Worm (Caenorhabditis elegans) whole organism, midembryonic: ENCODE measurements around the gene ncap-1.

Experiments used
- T22C8.4 ChIP-seq: fragments of 200-800 bp; sonication (Bioruptor generic); IDR thresholded peaks from 2 replicates; pipeline ENCODE4 v1.3.6; 2022; ENCODE audit warnings: missing genetic modification characterization, missing compliant biosample characterization
- cog-1 ChIP-seq: sonication (generic microtip); optimal IDR thresholded peaks from 2 replicates; lab custom pipeline; 2016; ENCODE audit warnings: missing genetic modification characterization, missing compliant biosample characterization
- flt-1 ChIP-seq: fragments of 200-800 bp; sonication (Bioruptor generic); IDR thresholded peaks from 2 replicates; pipeline ENCODE4 v1.3.6; 2022; ENCODE audit warnings: missing genetic modification characterization, missing compliant biosample characterization
- klf-2 ChIP-seq: fragments of 200-800 bp; sonication (Bioruptor generic); conservative IDR thresholded peaks from 2 replicates; pipeline ENCODE4 v1.3.6; 2022; ENCODE audit warnings: missing genetic modification reagents, missing genetic modification characterization, missing compliant biosample characterization
- med-1 ChIP-seq: sonication (generic microtip); optimal IDR thresholded peaks from 2 replicates; lab custom pipeline; 2017; ENCODE audit warnings: missing genetic modification characterization, mild to moderate bottlenecking, missing compliant biosample characterization, antibody characterized with exemption, missing genetic modification reagents; ENCODE audit not compliant: insufficient read depth
- ref-1 ChIP-seq: fragments of 200-800 bp; sonication (Bioruptor generic); conservative IDR thresholded peaks from 2 replicates; pipeline ENCODE4 v1.3.6; 2022; ENCODE audit warnings: missing genetic modification reagents, missing genetic modification characterization, missing compliant biosample characterization
- tab-1 ChIP-seq: fragments of 200-800 bp; sonication (Bioruptor generic); IDR thresholded peaks from 2 replicates; pipeline ENCODE4 v1.3.6; 2022; ENCODE audit warnings: missing genetic modification characterization, missing compliant biosample characterization
- ztf-23 ChIP-seq: fragments of 200-800 bp; sonication (Bioruptor generic); IDR thresholded peaks from 2 replicates; pipeline ENCODE4 v1.3.6; 2022; ENCODE audit warnings: missing genetic modification reagents, missing genetic modification characterization, missing compliant biosample characterization
- ztf-29 ChIP-seq: fragments of 200-800 bp; sonication (Bioruptor generic); IDR thresholded peaks from 2 replicates; pipeline ENCODE4 v1.3.6; 2022; ENCODE audit warnings: missing genetic modification reagents, missing genetic modification characterization, missing compliant biosample characterization

The ncap-1 gene

DNA sequence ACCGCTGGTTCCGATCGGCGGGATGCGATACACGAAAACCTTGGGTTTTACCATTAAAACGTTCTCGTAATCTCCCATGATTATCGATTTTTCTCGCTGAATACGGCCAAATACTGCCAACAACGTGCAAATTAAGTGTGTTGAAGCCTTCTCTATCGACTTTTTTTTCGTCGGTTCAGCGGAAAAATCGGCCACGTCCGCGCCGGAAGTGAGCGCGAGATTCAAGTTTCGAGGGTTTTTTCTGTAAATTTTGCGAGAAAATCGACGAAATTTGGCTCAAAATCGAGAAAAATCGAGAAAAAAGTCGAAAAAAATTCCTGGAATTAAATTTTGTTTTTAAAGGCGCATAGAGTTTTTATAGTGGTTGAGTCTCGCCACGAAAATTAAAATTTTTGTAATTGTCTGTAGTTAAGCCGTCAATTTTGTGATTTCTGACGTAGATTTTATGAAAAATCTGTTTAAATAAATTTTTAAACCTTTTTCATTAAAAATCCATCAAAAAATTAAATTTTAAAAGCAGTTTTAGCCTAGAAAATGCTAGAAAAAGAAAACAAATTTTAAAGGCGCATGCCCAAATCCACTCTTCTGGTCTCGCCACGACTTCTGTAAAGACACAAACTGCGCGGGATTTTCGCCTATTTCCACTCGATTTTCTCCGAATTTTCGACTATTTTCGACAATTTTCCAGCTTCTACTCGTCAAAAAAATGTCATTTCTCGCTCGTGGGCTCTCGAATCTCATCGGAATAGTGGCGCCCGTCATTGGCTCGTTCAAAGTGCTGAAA, at the start of gene ncap-1, which contains the start of gene Y110A2AR.1:
Gene ncap-1 (minus strand): TSS at position 241 of the 784 bp plus-strand sequence.
Gene Y110A2AR.1 (plus strand): TSS at position 637 of the 784 bp plus-strand sequence.
- no peak for TF ChIP-seq ref-1 (GFP tag; lab: Robert Waterston, UW)
- 0 out of 2 replicates have a peak, but pooled peaks have one; percentile 10 for TF ChIP-seq T22C8.4 (GFP tag; lab: Robert Waterston, UW)
- no peak for TF ChIP-seq ztf-29 (GFP tag; lab: Robert Waterston, UW)
- TF ChIP-seq flt-1 (GFP tag; lab: Robert Waterston, UW), result no peak

DNA sequence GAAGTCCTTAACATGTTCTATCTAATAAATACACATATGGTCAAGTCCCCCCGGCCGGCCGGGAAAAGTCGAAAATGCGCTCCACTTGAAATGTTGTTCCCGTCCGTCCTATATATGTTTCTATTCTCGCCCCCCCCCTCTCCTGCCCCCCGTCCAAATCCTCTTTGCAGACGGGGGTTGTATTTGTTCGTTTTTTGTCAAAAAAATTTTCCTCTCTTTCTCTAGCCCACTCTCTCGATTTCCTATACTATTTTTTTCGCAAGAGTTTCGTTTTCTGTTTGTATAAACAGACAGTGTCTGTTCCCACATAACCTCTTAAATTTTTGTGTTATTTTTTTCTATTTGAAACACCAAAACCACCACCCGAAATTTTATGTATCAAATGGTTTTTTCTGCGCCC, 48.0 kb upstream of the ncap-1 start:
- TF ChIP-seq ztf-23 (no peak), cog-1 (tag; lab: Kevin White, UChicago) (no peak), T22C8.4 (GFP tag; lab: Robert Waterston, UW) (no peak), klf-2 (GFP tag; lab: Robert Waterston, UW) (no peak), flt-1 (GFP tag; lab: Robert Waterston, UW) (no peak)

DNA sequence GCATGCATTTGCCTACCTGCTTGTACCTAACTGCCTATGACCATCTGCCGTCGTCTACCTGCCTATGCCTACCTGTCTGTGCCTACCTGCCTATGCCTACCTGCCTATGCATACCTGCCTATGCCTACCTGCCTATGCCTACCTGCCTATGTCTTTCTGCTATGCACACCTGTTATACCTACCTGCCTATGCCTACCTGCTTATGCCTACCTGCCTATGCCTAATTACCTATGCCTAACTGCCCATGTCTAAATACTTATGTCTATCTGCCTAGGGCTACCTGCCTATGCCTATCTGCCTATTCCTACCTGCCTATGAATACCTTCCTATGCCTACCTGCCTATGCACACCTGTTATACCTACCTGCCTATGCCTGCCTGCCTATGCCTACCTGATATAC, 47.2 kb upstream of the ncap-1 start:
- no peak for TF ChIP-seq med-1 (GFP tag; lab: Kevin White, UChicago)
- no peak for TF ChIP-seq cog-1 (tag; lab: Kevin White, UChicago)
- TF ChIP-seq tab-1 (GFP tag; lab: Robert Waterston, UW), result no peak
- TF ChIP-seq klf-2 (GFP tag; lab: Robert Waterston, UW), result no peak
- TF ChIP-seq ztf-23, result peak; percentile 64

DNA sequence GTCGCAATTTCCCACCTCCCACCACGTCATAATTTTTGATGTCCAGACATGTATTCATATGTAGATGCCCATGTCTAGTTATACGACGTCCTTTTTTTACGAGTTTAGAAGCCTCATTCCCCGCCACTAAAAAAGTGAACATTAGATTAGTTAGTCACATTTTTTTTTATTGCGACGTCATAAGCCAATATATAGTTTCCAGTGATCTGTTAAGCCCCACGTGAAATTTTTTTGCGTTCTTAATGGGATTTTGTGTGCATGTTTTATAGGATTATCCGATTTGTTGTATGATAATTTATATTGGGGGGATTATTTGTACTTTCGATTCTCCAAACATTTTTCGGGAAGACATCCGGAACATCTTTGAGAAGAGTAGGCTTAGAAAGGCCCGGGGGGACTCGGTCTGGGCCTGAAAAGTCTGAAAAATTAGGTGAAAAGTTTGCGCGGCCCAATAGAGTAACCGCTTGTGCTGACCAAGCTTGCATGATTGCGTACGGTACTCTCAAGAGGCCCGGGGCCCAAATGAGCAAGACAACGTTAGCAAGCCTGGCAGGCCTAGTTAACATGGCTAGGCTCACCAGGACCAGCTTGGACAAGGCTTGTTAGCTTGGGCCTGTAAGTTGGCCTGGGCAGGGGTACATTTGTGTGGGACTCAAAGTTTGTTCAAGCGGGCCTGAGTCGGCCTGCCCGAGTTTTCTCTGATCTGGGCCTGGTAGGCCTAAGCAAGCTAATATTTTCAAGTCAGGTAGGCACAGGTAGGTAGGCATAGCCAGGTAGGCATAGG, 46.3 kb upstream of the ncap-1 start:
- TF ChIP-seq tab-1 (GFP tag; lab: Robert Waterston, UW) (no peak), flt-1 (GFP tag; lab: Robert Waterston, UW) (no peak), T22C8.4 (GFP tag; lab: Robert Waterston, UW) (no peak), ref-1 (GFP tag; lab: Robert Waterston, UW) (no peak)

DNA sequence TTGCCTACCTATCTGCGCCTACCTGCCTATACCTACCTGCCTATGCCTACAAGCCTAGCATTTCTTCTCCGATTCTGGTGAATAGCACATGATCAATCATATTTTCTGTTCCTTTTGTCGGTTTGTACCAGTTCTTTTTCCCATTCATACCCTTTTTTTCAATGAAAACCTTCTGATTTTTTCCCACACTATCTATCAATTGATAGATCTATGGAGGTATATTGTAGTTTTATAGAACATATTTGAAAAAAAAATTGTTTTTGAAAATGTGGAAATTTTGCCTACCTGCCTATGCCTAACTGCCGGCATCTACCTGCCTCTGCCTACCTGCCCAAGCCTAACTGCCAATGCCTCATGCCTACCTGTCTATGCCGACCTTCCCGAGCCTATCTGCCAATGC, 44.5 kb upstream of the ncap-1 start:
- TF ChIP-seq T22C8.4 (GFP tag; lab: Robert Waterston, UW), result no peak
- no peak for TF ChIP-seq ztf-29 (GFP tag; lab: Robert Waterston, UW)
- no peak for TF ChIP-seq ztf-23
- no peak for TF ChIP-seq ref-1 (GFP tag; lab: Robert Waterston, UW)
- TF ChIP-seq tab-1 (GFP tag; lab: Robert Waterston, UW), result no peak
- TF ChIP-seq med-1 (GFP tag; lab: Kevin White, UChicago), result no peak
- no peak for TF ChIP-seq flt-1 (GFP tag; lab: Robert Waterston, UW)
- TF ChIP-seq cog-1 (tag; lab: Kevin White, UChicago), result no peak
- TF ChIP-seq klf-2 (GFP tag; lab: Robert Waterston, UW), result no peak

DNA sequence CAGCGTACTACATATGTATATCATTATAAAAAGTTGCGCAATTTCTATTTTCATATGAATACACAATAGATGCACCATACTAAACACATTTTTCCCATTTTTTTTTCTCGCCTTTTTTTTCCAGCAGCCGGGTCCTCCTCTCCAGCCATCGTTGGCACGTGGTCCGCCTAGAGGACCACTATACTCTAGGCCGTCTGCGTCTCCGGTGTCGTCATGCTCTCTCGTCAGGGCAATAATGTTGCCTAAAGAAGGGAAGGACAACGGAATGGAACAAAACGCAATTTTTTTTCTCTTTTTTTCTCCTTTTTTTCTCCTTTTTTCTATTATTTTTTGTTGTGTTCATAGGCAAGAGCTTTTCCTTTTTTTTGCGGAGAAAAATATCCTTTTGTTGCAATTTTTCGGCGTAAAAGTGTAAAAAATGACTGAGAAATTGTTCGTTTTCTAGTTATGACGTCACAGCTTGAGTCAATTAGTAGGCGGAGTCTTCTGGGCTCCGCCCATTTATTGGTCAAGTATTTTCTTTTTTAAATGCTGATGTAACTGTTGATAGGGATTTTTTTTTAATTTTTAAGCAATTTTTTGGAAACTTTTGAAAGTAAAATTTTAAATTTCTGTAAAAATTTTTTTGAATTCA, 43.5 kb upstream of the ncap-1 start:
- TF ChIP-seq cog-1 (tag; lab: Kevin White, UChicago), result no peak
- TF ChIP-seq med-1 (GFP tag; lab: Kevin White, UChicago), result no peak
- no peak for TF ChIP-seq ztf-29 (GFP tag; lab: Robert Waterston, UW)
- no peak for TF ChIP-seq T22C8.4 (GFP tag; lab: Robert Waterston, UW)
- no peak for TF ChIP-seq ref-1 (GFP tag; lab: Robert Waterston, UW)
- TF ChIP-seq flt-1 (GFP tag; lab: Robert Waterston, UW), result no peak
- TF ChIP-seq klf-2 (GFP tag; lab: Robert Waterston, UW), result no peak
- no peak for TF ChIP-seq tab-1 (GFP tag; lab: Robert Waterston, UW)
- TF ChIP-seq ztf-23, result no peak

DNA sequence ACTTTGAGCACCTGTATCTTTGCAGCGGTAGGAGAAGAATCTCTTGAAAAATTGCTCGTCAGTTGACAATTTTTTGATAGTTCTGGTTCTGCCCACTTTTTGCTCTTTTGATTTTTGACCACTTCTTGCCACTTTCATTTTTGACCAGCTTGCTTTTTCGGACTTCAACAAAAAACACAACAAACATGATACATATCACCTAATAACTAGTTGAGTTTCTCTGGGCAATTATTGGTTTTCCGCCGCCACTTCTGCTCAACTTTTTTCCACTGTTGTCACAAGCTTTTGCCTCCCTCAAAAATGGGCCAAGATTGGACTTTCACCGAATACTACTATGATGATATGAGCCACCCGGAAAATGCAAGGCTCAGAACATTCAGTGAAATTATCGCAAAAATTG, 39.2 kb upstream of the ncap-1 start, which contains the start of gene srw-60:
Gene srw-60 (plus strand): TSS at position 301 of the 400 bp plus-strand sequence.
- TF ChIP-seq cog-1 (tag; lab: Kevin White, UChicago) (no peak), ztf-23 (no peak)

DNA sequence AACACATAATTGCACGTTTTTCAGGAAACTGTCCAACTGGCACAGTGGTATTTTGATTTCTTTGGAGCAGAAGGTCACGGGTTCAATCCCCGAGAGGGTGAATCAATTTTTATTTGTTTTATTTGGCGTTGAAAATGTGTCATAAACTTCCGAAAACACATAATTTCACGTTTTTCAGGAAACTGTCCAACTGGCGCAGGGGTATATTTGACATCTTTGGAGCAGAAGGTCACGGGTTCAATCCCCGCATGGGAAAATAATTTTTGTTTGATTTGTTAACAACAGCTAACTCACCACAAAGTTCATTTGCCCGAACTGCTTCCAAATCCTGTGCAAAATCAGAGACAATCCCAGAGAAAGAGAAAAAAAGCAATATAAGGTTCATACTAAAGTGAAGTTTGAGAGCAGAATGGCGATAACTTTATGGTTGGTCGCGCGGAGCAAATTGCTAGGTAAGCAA, 36.6 kb upstream of the ncap-1 start, which contains the start of gene irld-48:
Gene irld-48 (plus strand): TSS at position 410 of the 460 bp plus-strand sequence.
- TF ChIP-seq klf-2 (GFP tag; lab: Robert Waterston, UW), result no peak
- TF ChIP-seq ztf-23, result no peak
- no peak for TF ChIP-seq tab-1 (GFP tag; lab: Robert Waterston, UW)
- TF ChIP-seq cog-1 (tag; lab: Kevin White, UChicago), result no peak
- no peak for TF ChIP-seq ztf-29 (GFP tag; lab: Robert Waterston, UW)
- no peak for TF ChIP-seq flt-1 (GFP tag; lab: Robert Waterston, UW)
- TF ChIP-seq T22C8.4 (GFP tag; lab: Robert Waterston, UW), result no peak
- TF ChIP-seq ref-1 (GFP tag; lab: Robert Waterston, UW), result no peak
- no peak for TF ChIP-seq med-1 (GFP tag; lab: Kevin White, UChicago)

DNA sequence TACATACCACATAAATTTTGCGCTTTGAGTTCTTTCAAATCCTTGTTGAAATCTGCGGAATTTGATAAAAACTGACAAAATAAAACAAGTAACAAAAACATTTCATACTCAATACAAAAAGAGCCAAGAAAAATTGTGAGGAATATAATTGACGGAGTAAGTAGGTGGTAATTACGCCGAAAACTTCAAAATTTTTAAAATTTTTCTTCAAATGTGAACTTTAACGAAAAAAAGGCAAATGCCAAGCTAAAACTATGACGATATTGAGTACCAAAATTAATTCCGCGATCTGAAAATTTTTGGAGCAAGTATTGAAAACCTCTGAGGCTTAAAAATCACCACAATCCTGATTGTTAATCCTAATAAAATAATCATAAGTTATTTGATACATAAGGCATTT, 33.5 kb upstream of the ncap-1 start, which contains the start of gene irld-51:
Gene irld-51 (minus strand): TSS at position 101 of the 400 bp plus-strand sequence.
- no peak for TF ChIP-seq ztf-23
- TF ChIP-seq cog-1 (tag; lab: Kevin White, UChicago), result no peak
- no peak for TF ChIP-seq klf-2 (GFP tag; lab: Robert Waterston, UW)
- TF ChIP-seq T22C8.4 (GFP tag; lab: Robert Waterston, UW), result no peak
- no peak for TF ChIP-seq tab-1 (GFP tag; lab: Robert Waterston, UW)
- TF ChIP-seq med-1 (GFP tag; lab: Kevin White, UChicago), result no peak
- TF ChIP-seq ztf-29 (GFP tag; lab: Robert Waterston, UW), result no peak
